Worm (Caenorhabditis elegans) whole organism, early embryonic: Measurements from ENCODE around the gene gpa-8.

ENCODE experiments used
- B0310.2 ChIP-seq: sonication (generic microtip); optimal IDR thresholded peaks from 2 replicates; lab custom pipeline; 2016; ENCODE audit warnings: mild to moderate bottlenecking, missing genetic modification characterization, missing compliant biosample characterization
- F13C5.2 ChIP-seq: sonication (generic microtip); optimal IDR thresholded peaks from 2 replicates; lab custom pipeline; 2017; ENCODE audit warnings: mild to moderate bottlenecking, missing genetic modification characterization, inconsistent platforms, missing compliant biosample characterization
- ama-1 ChIP-seq: fragments of 150-350 bp; optimal IDR thresholded peaks from 2 replicates; lab custom pipeline; 2014
- ceh-13 ChIP-seq: fragments of 200-800 bp; sonication (Bioruptor generic); optimal IDR thresholded peaks from 2 replicates; lab custom pipeline; 2018; ENCODE audit warnings: mild to moderate bottlenecking, missing genetic modification characterization, missing compliant biosample characterization
- ceh-36 ChIP-seq: sonication (generic microtip); optimal IDR thresholded peaks from 2 replicates; lab custom pipeline; 2016; ENCODE audit warnings: missing genetic modification characterization, inconsistent platforms, missing compliant biosample characterization
- ets-7 ChIP-seq: sonication (generic microtip); optimal IDR thresholded peaks from 2 replicates; lab custom pipeline; 2016; ENCODE audit warnings: missing genotype, missing genetic modification characterization, missing compliant biosample characterization
- flt-1 ChIP-seq: fragments of 200-800 bp; sonication (Bioruptor generic); IDR thresholded peaks from 2 replicates; pipeline ENCODE4 v1.3.6; 2022; ENCODE audit warnings: missing genetic modification characterization, missing compliant biosample characterization
- hmbx-1 ChIP-seq: sonication (generic microtip); optimal IDR thresholded peaks from 2 replicates; lab custom pipeline; 2016; ENCODE audit warnings: mild to moderate bottlenecking, missing genetic modification characterization, missing compliant biosample characterization
- pes-1 ChIP-seq: fragments of 200-800 bp; sonication (Bioruptor generic); IDR thresholded peaks from 2 replicates; pipeline ENCODE4 v1.3.6; 2022; ENCODE audit warnings: missing genetic modification reagents, missing genetic modification characterization, missing compliant biosample characterization
- scrt-1 ChIP-seq: fragments of 200-800 bp; sonication (Bioruptor generic); IDR thresholded peaks from 2 replicates; pipeline ENCODE4 v1.3.6; 2022; ENCODE audit warnings: missing genetic modification characterization, missing compliant biosample characterization
- sea-1 ChIP-seq: fragments of 200-800 bp; sonication (Bioruptor generic); conservative IDR thresholded peaks from 2 replicates; pipeline ENCODE4 v1.3.6; 2022; ENCODE audit warnings: missing genetic modification characterization, missing compliant biosample characterization
- tbx-37 ChIP-seq: fragments of 200-800 bp; sonication (Bioruptor generic); conservative IDR thresholded peaks from 2 replicates; pipeline ENCODE4 v1.3.6; 2022; ENCODE audit warnings: missing genetic modification reagents, missing genetic modification characterization, missing compliant biosample characterization
- tra-4 ChIP-seq: sonication (generic microtip); optimal IDR thresholded peaks from 2 replicates; lab custom pipeline; 2017; ENCODE audit warnings: missing genetic modification characterization, missing compliant biosample characterization

- no peak for TF ChIP-seq ceh-36 (tag; lab: Kevin White, UChicago)
- TF ChIP-seq ama-1 (lab: Kevin White, UChicago): no peak
- no peak for TF ChIP-seq scrt-1 (GFP tag; lab: Robert Waterston, UW)
- no peak for TF ChIP-seq flt-1 (GFP tag; lab: Robert Waterston, UW)
- no peak for TF ChIP-seq hmbx-1 (tag; lab: Kevin White, UChicago)
- no peak for TF ChIP-seq tra-4
- no peak for TF ChIP-seq ceh-13 (GFP tag; lab: Kevin White, UChicago)
- no peak for TF ChIP-seq tbx-37 (GFP tag; lab: Robert Waterston, UW)
- TF ChIP-seq B0310.2 (tag; lab: Kevin White, UChicago): no peak
- TF ChIP-seq sea-1: no peak
- no peak for TF ChIP-seq ets-7
- no peak for TF ChIP-seq F13C5.2
- TF ChIP-seq pes-1 (GFP tag; lab: Robert Waterston, UW): no peak
These were observed 27.6 kb upstream of the gpa-8 start, which contains the start of gene W05B10.4 for ce11 chrV:12667926-12668325.
